Fruit fly (Drosophila melanogaster): ENCODE results near the gene Brr2.

The Brr2 gene

dm6 chr3L:16004401-16005237, 36.9 kb upstream of the Brr2 start, which contains the start of the genes hzg and mRpS31 (continued):
- peak; percentile 57 for TF ChIP-seq CG9215 (GFP tag; IDR thresholded peaks at IDR 0.05)
- peak; percentile 58 for TF ChIP-seq Atf-2 (GFP tag; optimal IDR thresholded peaks at IDR 0.05)
- no peak for TF ChIP-seq wor (GFP tag; IDR thresholded peaks at IDR 0.05)
- no peak for TF ChIP-seq Poxn (GFP tag; IDR thresholded peaks at IDR 0.05)
- TF ChIP-seq CG7839 (tag; optimal IDR thresholded peaks at IDR 0.05), result peak; percentile 25
- peak; percentile 55 to 81 for TF ChIP-seq bsh (GFP tag; optimal IDR thresholded peaks at IDR 0.05)
- peak; percentile 43; the same call in 1 of the 2 replicates for TF ChIP-seq H2.0 (GFP tag; IDR thresholded peaks at IDR 0.05)
- TF ChIP-seq Sox100B (GFP tag; optimal IDR thresholded peaks at IDR 0.05), result peak; percentile 40
- TF ChIP-seq CG18476 (GFP tag; optimal IDR thresholded peaks at IDR 0.05), result peak; percentile 61
- no peak for TF ChIP-seq CG4854 (GFP tag; optimal IDR thresholded peaks at IDR 0.05)
- peak; percentile 60 for TF ChIP-seq CG16863 (GFP tag; optimal IDR thresholded peaks at IDR 0.05)
- peak; percentile 46; the same call in 1 of the 3 replicates for TF ChIP-seq dysf (GFP tag; IDR thresholded peaks at IDR 0.05)
- peak; percentile 8; the same call in 1 of the 2 replicates for TF ChIP-seq chm (GFP tag; IDR thresholded peaks at IDR 0.05)
- peak; percentile 80 for TF ChIP-seq CG2120 (GFP tag; optimal IDR thresholded peaks at IDR 0.05)
- TF ChIP-seq CG11560 (tag; IDR thresholded peaks at IDR 0.05), result peak; percentile 17; the same call in 1 of the 3 replicates
- no peak for TF ChIP-seq Trl (optimal IDR thresholded peaks at IDR 0.05)
- TF ChIP-seq Trl (GFP tag; optimal IDR thresholded peaks at IDR 0.05), result peak; percentile 63
- TF ChIP-seq CG14050 (GFP tag; IDR thresholded peaks at IDR 0.05), result no peak
- peak; percentile 64 for TF ChIP-seq ind (GFP tag; optimal IDR thresholded peaks at IDR 0.05)
- peak; percentile 81 for TF ChIP-seq CG12391 (tag; optimal IDR thresholded peaks at IDR 0.05)
- TF ChIP-seq Rfx (GFP tag; IDR thresholded peaks at IDR 0.05), result peak; percentile 66
- TF ChIP-seq Dek (tag; optimal IDR thresholded peaks at IDR 0.05), result peak; percentile 23
- TF ChIP-seq sens (GFP tag), result peak; percentile 89
- peak; percentile 30 for TF ChIP-seq pnt (GFP tag; optimal IDR thresholded peaks at IDR 0.05)
- TF ChIP-seq CG18011 (GFP tag; optimal IDR thresholded peaks at IDR 0.05), result no peak
- TF ChIP-seq Bgb (GFP tag; IDR thresholded peaks at IDR 0.05; ENCODE audit: partially characterized antibody), result peak; percentile 25; the same call in 1 of the 2 replicates
- peak; percentile 53 for TF ChIP-seq CG4424 (GFP tag; optimal IDR thresholded peaks at IDR 0.05)
- TF ChIP-seq CG31224 (GFP tag; IDR thresholded peaks at IDR 0.05), result 0 out of 2 replicates have a peak, but pooled peaks have one; percentile 35
- no peak for TF ChIP-seq CG6854 (GFP tag; optimal IDR thresholded peaks at IDR 0.05)
- peak; percentile 55 for TF ChIP-seq tin (GFP tag; optimal IDR thresholded peaks at IDR 0.05)
- TF ChIP-seq CG7372 (GFP tag; IDR thresholded peaks at IDR 0.05), result peak; percentile 66; the same call in 1 of the 2 replicates
- TF ChIP-seq ato (GFP tag; IDR thresholded peaks at IDR 0.05; ENCODE audit: partially characterized antibody), result no peak
- no peak for TF ChIP-seq CG8089 (GFP tag; optimal IDR thresholded peaks at IDR 0.05)
- peak; percentile 57 for TF ChIP-seq Hr3 (GFP tag; optimal IDR thresholded peaks at IDR 0.05)
- no peak for TF ChIP-seq CG11696 (GFP tag; IDR thresholded peaks at IDR 0.05)
- TF ChIP-seq CG17568 (GFP tag; optimal IDR thresholded peaks at IDR 0.05), result peak; percentile 58
- peak; percentile 32 for TF ChIP-seq CG3838 (GFP tag; optimal IDR thresholded peaks at IDR 0.05)
- no peak for TF ChIP-seq Opbp (GFP tag; IDR thresholded peaks at IDR 0.05; ENCODE audit: partially characterized antibody)
- TF ChIP-seq CG15696 (tag; optimal IDR thresholded peaks at IDR 0.05), result peak; percentile 52
- no peak for TF ChIP-seq CG6175 (GFP tag; IDR thresholded peaks at IDR 0.05)
- TF ChIP-seq unpg (GFP tag; optimal IDR thresholded peaks at IDR 0.05), result peak; percentile 53
- TF ChIP-seq amos (GFP tag; IDR thresholded peaks at IDR 0.05; ENCODE audit: partially characterized antibody), result no peak; the same call in 1 of the 2 replicates
- TF ChIP-seq Meics (GFP tag; optimal IDR thresholded peaks at IDR 0.05), result peak; percentile 25
- peak; percentile 82 for TF ChIP-seq CG17829 (tag; optimal IDR thresholded peaks at IDR 0.05)
- TF ChIP-seq jumu (GFP tag; optimal IDR thresholded peaks at IDR 0.05), result peak; percentile 41
- peak; percentile 73 for TF ChIP-seq CG17361 (GFP tag; IDR thresholded peaks at IDR 0.05)
- TF ChIP-seq CG11085 (GFP tag; IDR thresholded peaks at IDR 0.05), result 0 out of 2 replicates have a peak, but pooled peaks have one; percentile 10
- no peak for TF ChIP-seq CG34224 (GFP tag; IDR thresholded peaks at IDR 0.05; ENCODE audit: partially characterized antibody)
- peak; percentile 20 for TF ChIP-seq Dip3 (GFP tag; optimal IDR thresholded peaks at IDR 0.05)
